Worm (Caenorhabditis elegans) whole organism, L4/young adult: ENCODE measurements around the gene C05E11.2.

Experiments
- W03F9.2 ChIP-seq: fragments of 150-350 bp; optimal IDR thresholded peaks from 2 replicates; lab custom pipeline; 2014; ENCODE audit warnings: missing biosample characterization, missing genetic modification characterization
- dao-5 ChIP-seq: sonication (generic microtip); optimal IDR thresholded peaks from 2 replicates; lab custom pipeline; 2016; ENCODE audit warnings: missing genotype, missing genetic modification characterization, moderate library complexity, missing compliant biosample characterization
- him-1 ChIP-seq: sonication (generic microtip); optimal IDR thresholded peaks from 2 replicates; lab custom pipeline; 2016; ENCODE audit warnings: missing genotype, missing genetic modification reagents, missing genetic modification characterization, missing compliant biosample characterization

ce11 chrX:4549853-4550596, 36.7 kb upstream of the C05E11.2 start, which contains the start of gene C07A12.18:
- no peak for TF ChIP-seq W03F9.2 (tag; lab: Kevin White, UChicago)
- TF ChIP-seq him-1 (tag; lab: Kevin White, UChicago) = no peak
- no peak for TF ChIP-seq dao-5
